Fruit fly (Drosophila melanogaster) whole organism, prepupa: ENCODE results near the gene Hmbs.

Source experiments
- CG10631 ChIP-seq: fragments of 200-800 bp; sonication (Bioruptor generic); optimal IDR thresholded peaks from 2 replicates; lab custom pipeline; 2016; ENCODE audit warnings: missing biosample characterization, missing genetic modification characterization
- CG10669 ChIP-seq: fragments of 200-800 bp; sonication (Bioruptor generic); optimal IDR thresholded peaks from 3 replicates; lab custom pipeline; 2018; ENCODE audit warnings: missing biosample characterization, mild to moderate bottlenecking, missing genetic modification characterization, moderate library complexity
- CG11294 ChIP-seq: fragments of 200-800 bp; sonication (Bioruptor generic); IDR thresholded peaks from 2 replicates; pipeline ENCODE4 v1.3.6; 2022; ENCODE audit warnings: missing biosample characterization, missing genetic modification characterization
- CG15336 ChIP-seq: fragments of 200-800 bp; sonication (Bioruptor generic); IDR thresholded peaks from 2 replicates; pipeline ENCODE4 v1.3.6; 2022; ENCODE audit warnings: missing biosample characterization, missing genetic modification characterization
- CG1621 ChIP-seq: fragments of 200-800 bp; sonication (Bioruptor generic); optimal IDR thresholded peaks from 3 replicates; lab custom pipeline; 2018; ENCODE audit warnings: missing biosample characterization, mild to moderate bottlenecking, missing genetic modification characterization
- CG16779 ChIP-seq: fragments of 200-800 bp; sonication (Bioruptor generic); optimal IDR thresholded peaks from 3 replicates; lab custom pipeline; 2017; ENCODE audit warnings: missing biosample characterization, mild to moderate bottlenecking, missing genetic modification characterization
- CG31627 ChIP-seq: fragments of 200-800 bp; sonication (Bioruptor generic); optimal IDR thresholded peaks from 3 replicates; lab custom pipeline; 2016; ENCODE audit warnings: missing biosample characterization, missing genetic modification characterization
- CG4318 ChIP-seq: fragments of 200-800 bp; sonication (Bioruptor generic); optimal IDR thresholded peaks from 3 replicates; lab custom pipeline; 2017; ENCODE audit warnings: missing biosample characterization, mild to moderate bottlenecking, missing genetic modification characterization
- CG6163 ChIP-seq: fragments of 200-800 bp; sonication (Bioruptor generic); IDR thresholded peaks from 3 replicates; pipeline ENCODE4 v1.3.6; 2022; ENCODE audit warnings: missing biosample characterization, missing genetic modification characterization
- CG6276 ChIP-seq: fragments of 200-800 bp; sonication (Bioruptor generic); optimal IDR thresholded peaks from 2 replicates; lab custom pipeline; 2017; ENCODE audit warnings: missing biosample characterization, mild to moderate bottlenecking, missing genetic modification characterization
- CG6808 ChIP-seq: fragments of 200-800 bp; sonication (Bioruptor generic); optimal IDR thresholded peaks from 3 replicates; lab custom pipeline; 2017; ENCODE audit warnings: missing biosample characterization, missing genetic modification characterization, mild to moderate bottlenecking, moderate library complexity, missing genetic modification reagents
- CG6854 ChIP-seq: fragments of 200-800 bp; sonication (Bioruptor generic); optimal IDR thresholded peaks from 2 replicates; lab custom pipeline; 2017; ENCODE audit warnings: missing biosample characterization, mild to moderate bottlenecking, missing genetic modification characterization
- CG8319 ChIP-seq: fragments of 200-800 bp; sonication (Bioruptor generic); optimal IDR thresholded peaks from 3 replicates; lab custom pipeline; 2016; ENCODE audit warnings: missing biosample characterization, missing genetic modification characterization
- CG9139 ChIP-seq: fragments of 200-800 bp; sonication (Bioruptor generic); optimal IDR thresholded peaks from 3 replicates; lab custom pipeline; 2017; ENCODE audit warnings: missing biosample characterization, mild to moderate bottlenecking, missing genetic modification characterization
- Eip75B ChIP-seq: fragments of 200-800 bp; sonication (Bioruptor generic); optimal IDR thresholded peaks from 3 replicates; lab custom pipeline; 2016; ENCODE audit warnings: missing biosample characterization, missing genetic modification characterization
- Eip78C ChIP-seq: fragments of 200-800 bp; sonication (Bioruptor generic); peaks from one replicate; lab custom pipeline; 2016; ENCODE audit warnings: missing biosample characterization, missing genetic modification characterization
- Ets21C ChIP-seq: fragments of 200-800 bp; sonication (Bioruptor generic); optimal IDR thresholded peaks from 3 replicates; lab custom pipeline; 2016; ENCODE audit warnings: missing biosample characterization, missing genetic modification characterization
- Gug ChIP-seq: fragments of 200-800 bp; sonication (Bioruptor generic); IDR thresholded peaks from 2 replicates; pipeline ENCODE4 v1.3.6; 2022; ENCODE audit warnings: missing biosample characterization, missing genetic modification characterization
- Hr38 ChIP-seq: sonication (Bioruptor generic); optimal IDR thresholded peaks from 2 replicates; lab custom pipeline; 2016; ENCODE audit warnings: missing biosample characterization, missing genetic modification characterization
- Hr39 ChIP-seq: fragments of 200-800 bp; sonication (Bioruptor generic); optimal IDR thresholded peaks from 2 replicates; lab custom pipeline; 2016; ENCODE audit warnings: missing biosample characterization, missing genetic modification characterization
- Lpt ChIP-seq: fragments of 200-800 bp; sonication (Bioruptor generic); optimal IDR thresholded peaks from 3 replicates; lab custom pipeline; 2016; ENCODE audit warnings: missing biosample characterization, missing genetic modification characterization
- OdsH ChIP-seq: fragments of 200-800 bp; sonication (Bioruptor generic); optimal IDR thresholded peaks from 3 replicates; lab custom pipeline; 2016; ENCODE audit warnings: missing biosample characterization, missing genetic modification characterization
- Smox ChIP-seq: fragments of 200-800 bp; sonication (Bioruptor generic); optimal IDR thresholded peaks from 3 replicates; lab custom pipeline; 2016; ENCODE audit warnings: missing biosample characterization, missing genetic modification characterization
- Sox102F ChIP-seq: fragments of 200-800 bp; sonication (Bioruptor generic); optimal IDR thresholded peaks from 2 replicates; lab custom pipeline; 2016; ENCODE audit warnings: missing biosample characterization, mild to moderate bottlenecking, missing genetic modification characterization
- Sox14 ChIP-seq: fragments of 200-800 bp; sonication (Bioruptor generic); optimal IDR thresholded peaks from 3 replicates; lab custom pipeline; 2016; ENCODE audit warnings: missing biosample characterization, missing genetic modification characterization
- Sox15 ChIP-seq: fragments of 200-800 bp; sonication (Bioruptor generic); optimal IDR thresholded peaks from 3 replicates; lab custom pipeline; 2016; ENCODE audit warnings: missing biosample characterization, missing genetic modification characterization
- achi ChIP-seq: fragments of 200-800 bp; sonication (Bioruptor generic); optimal IDR thresholded peaks from 3 replicates; lab custom pipeline; 2016; ENCODE audit warnings: missing biosample characterization, missing genetic modification characterization
- acj6 ChIP-seq: fragments of 200-800 bp; sonication (Bioruptor generic); optimal IDR thresholded peaks from 3 replicates; lab custom pipeline; 2016; ENCODE audit warnings: missing biosample characterization, missing genetic modification characterization
- cyc ChIP-seq: fragments of 200-800 bp; sonication (Bioruptor generic); optimal IDR thresholded peaks from 3 replicates; lab custom pipeline; 2016; ENCODE audit warnings: missing biosample characterization, missing genetic modification characterization
- dac ChIP-seq: fragments of 200-800 bp; sonication (Bioruptor generic); optimal IDR thresholded peaks from 2 replicates; lab custom pipeline; 2017; ENCODE audit warnings: missing biosample characterization, mild to moderate bottlenecking, missing genetic modification characterization
- eg ChIP-seq: fragments of 200-800 bp; sonication (Bioruptor generic); IDR thresholded peaks from 3 replicates; pipeline ENCODE4 v1.3.6; 2022; ENCODE audit warnings: missing biosample characterization, missing genetic modification characterization
- fd59A ChIP-seq: fragments of 200-800 bp; sonication (Bioruptor generic); optimal IDR thresholded peaks from 2 replicates; lab custom pipeline; 2017; ENCODE audit warnings: missing biosample characterization, mild to moderate bottlenecking, missing genetic modification characterization, missing genetic modification reagents
- net ChIP-seq: fragments of 200-800 bp; sonication (Bioruptor generic); optimal IDR thresholded peaks from 3 replicates; lab custom pipeline; 2016; ENCODE audit warnings: missing biosample characterization, missing genetic modification characterization
- pdm3 ChIP-seq: fragments of 200-800 bp; sonication (Bioruptor generic); optimal IDR thresholded peaks from 3 replicates; lab custom pipeline; 2016; ENCODE audit warnings: missing biosample characterization, missing genetic modification characterization
- salr ChIP-seq, 2 experiments: fragments of 200-800 bp; sonication (Bioruptor generic); optimal IDR thresholded peaks; 3 replicates each; lab custom pipeline; 2016 to 2018; ENCODE audit warnings: missing biosample characterization in 2 of 2, missing genetic modification characterization in 2 of 2, mild to moderate bottlenecking in 1 of 2
- svp ChIP-seq: fragments of 200-800 bp; sonication (Bioruptor generic); peaks from one replicate; lab custom pipeline; 2016; ENCODE audit warnings: missing biosample characterization, missing genetic modification characterization
- topi ChIP-seq: fragments of 200-800 bp; sonication (Bioruptor generic); optimal IDR thresholded peaks from 3 replicates; lab custom pipeline; 2016; ENCODE audit warnings: missing biosample characterization, missing genetic modification characterization

Hmbs gene

DNA sequence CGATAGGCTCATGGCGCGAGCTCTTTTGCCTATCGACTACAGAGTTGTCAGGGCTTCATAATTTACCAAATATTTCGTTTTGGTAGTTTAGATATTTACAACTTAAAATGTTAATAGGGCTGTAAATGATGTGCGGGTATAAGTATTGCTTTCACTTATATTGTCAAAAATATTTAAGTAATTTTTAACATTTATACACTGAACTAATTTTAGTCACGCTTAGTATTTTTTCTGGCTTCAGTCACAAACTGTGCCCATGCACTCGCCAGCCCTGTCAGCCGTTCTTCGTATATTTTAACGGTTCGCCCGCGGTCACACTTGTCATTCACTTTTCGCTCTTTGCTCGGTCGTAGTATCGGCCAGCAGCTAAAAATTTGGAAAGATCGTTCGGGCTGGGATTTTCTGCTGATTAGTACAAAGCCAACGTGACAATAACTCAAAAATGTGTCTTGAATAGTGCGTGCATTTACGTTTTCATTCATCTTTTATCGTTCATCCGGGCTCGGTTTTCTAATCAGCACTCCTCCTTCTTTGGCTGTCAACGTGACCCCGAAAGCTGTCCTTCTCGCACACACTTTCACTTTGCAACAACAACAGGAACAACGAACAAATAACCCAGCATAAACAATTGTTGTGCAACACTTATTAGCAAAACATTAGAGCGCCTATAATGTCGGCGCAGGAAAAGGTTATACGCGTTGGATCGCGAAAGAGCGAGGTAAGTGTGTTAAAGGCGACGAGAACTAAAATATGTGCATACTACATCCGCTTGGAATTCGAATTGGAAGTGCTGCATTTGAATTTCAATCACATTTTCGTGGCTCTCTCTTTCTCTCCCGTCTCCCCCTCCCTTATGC is at the start of gene Hmbs, which contains the start of gene CG2211 (continued):
- TF ChIP-seq cyc (GFP tag; lab: Kevin White, UChicago): peak; percentile 85

DNA sequence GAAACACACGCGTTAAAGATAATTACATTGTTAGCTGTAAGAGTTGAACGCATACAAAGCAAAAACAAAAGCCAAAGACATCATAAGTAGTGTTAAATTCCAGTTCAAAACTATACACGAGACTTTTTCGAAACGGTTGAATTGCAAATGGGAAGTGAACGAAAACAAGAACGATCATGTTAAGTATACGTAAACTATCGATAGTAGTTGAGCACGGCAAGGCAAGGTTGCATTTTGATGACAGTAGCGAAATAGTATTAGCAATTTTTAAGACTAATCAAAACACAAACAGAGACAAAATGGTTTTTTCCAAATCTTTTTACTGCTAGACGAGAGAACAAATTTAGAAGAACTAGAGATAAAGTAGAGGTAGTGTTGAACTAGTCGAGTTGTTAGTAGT is 39.9 kb upstream of the Hmbs start:
- no peak for TF ChIP-seq CG6854
- TF ChIP-seq dac (GFP tag; lab: Kevin White, UChicago): no peak
- no peak for TF ChIP-seq CG9139
- no peak for TF ChIP-seq eg
- no peak for TF ChIP-seq pdm3 (GFP tag; lab: Kevin White, UChicago)
- TF ChIP-seq CG16779 (tag; lab: Kevin White, UChicago): no peak

DNA sequence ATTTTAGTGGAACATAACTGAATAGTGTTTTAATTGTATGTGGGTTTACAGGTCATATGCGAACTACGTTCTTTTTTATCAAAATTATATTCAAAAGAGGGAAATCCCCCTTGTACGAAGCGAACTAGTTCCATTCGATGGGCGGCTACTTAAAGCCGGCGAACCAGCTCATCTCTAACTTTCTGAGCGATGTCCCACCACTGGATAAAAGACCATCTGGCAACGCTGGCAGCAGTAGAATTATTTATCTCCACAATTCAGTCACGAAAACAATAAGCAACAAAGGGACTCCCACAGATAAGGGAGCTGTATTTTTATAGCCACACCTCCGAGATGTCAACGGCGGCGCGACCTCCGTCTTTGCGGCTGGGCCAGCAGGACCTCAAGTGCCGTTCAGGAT is 39.0 kb upstream of the Hmbs start, which contains the start of gene Rabex-5:
Gene Rabex-5, plus strand, starts transcription at position 221 of the 400 bp plus-strand sequence.
- TF ChIP-seq CG6163 (no peak), Sox14 (GFP tag; lab: Kevin White, UChicago) (peak; percentile 75), eg (0 out of 3 replicates have a peak, but pooled peaks have one; percentile 16), net (GFP tag; lab: Kevin White, UChicago) (no peak), salr (GFP tag; optimal IDR thresholded peaks at IDR 0.05; lab: Kevin White, UChicago) (no peak), Sox102F (no peak), CG15336 (GFP tag; lab: Robert Waterston, UW) (0 out of 2 replicates have a peak, but pooled peaks have one; percentile 22), Eip78C (no peak), Sox15 (GFP tag; lab: Kevin White, UChicago) (no peak), CG8319 (GFP tag; lab: Kevin White, UChicago) (no peak), Eip75B (GFP tag; lab: Kevin White, UChicago) (no peak), Lpt (GFP tag; lab: Kevin White, UChicago) (no peak), pdm3 (GFP tag; lab: Kevin White, UChicago) (no peak), Hr39 (GFP tag; lab: Kevin White, UChicago) (peak; percentile 35), CG10669 (GFP tag; lab: Kevin White, UChicago) (no peak), cyc (GFP tag; lab: Kevin White, UChicago) (peak; percentile 19), CG6854 (no peak), CG1621 (tag; lab: Kevin White, UChicago) (no peak), CG4318 (no peak), Gug (GFP tag; lab: Robert Waterston, UW) (no peak), achi (GFP tag; lab: Kevin White, UChicago) (no peak), CG10631 (GFP tag; lab: Kevin White, UChicago) (no peak), Smox (GFP tag; lab: Kevin White, UChicago) (no peak), CG6276 (no peak), svp (GFP tag; lab: Kevin White, UChicago) (peak; percentile 90), Hr38 (GFP tag; lab: Kevin White, UChicago) (no peak), topi (GFP tag; lab: Kevin White, UChicago) (no peak), Ets21C (GFP tag; lab: Kevin White, UChicago) (peak; percentile 13), dac (GFP tag; lab: Kevin White, UChicago) (no peak), CG31627 (GFP tag; lab: Kevin White, UChicago) (peak; percentile 41), CG6808 (peak; percentile 43), OdsH (GFP tag; lab: Kevin White, UChicago) (no peak), acj6 (GFP tag; lab: Kevin White, UChicago) (peak; percentile 12), fd59A (GFP tag; lab: Kevin White, UChicago) (no peak), CG11294 (GFP tag; lab: Robert Waterston, UW) (no peak)
